Worm (Caenorhabditis elegans): ENCODE measurements around the gene Y81G3A.6.
"Not testable (repeated sequence)": the region's sequence is repeated elsewhere in the genome, so short reads cannot be mapped to it uniquely, and the experiment has no call there.

Gene Y81G3A.6

DNA sequence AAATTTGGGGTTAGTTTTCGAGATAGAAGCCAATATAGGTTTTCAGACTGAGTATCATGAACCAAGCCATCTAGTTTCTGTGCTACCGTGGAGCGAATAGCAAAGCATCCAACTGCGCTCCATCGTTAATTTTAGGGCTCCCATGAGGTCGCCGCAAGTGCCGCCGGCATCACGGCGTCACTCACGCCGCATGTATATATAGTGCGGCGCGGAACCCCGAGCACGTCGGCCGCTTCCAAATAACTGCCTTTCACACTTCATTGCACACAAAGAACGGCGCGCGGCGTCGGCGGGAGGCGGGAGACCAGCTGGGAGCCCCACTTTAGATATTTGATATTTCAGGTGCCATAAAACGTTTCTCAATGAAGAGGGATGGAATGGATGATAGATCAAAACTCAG is 32.3 kb downstream of the Y81G3A.6 start (continued):
- no peak for TF ChIP-seq fkh-3 (tag; optimal IDR thresholded peaks at IDR 0.05)

- TF ChIP-seq dox-1 (GFP tag; IDR thresholded peaks at IDR 0.05); T07F8.4 (tag; optimal IDR thresholded peaks at IDR 0.05); mel-28 (tag; optimal IDR thresholded peaks at IDR 0.05; ENCODE audit: borderline replicate concordance): not testable (repeated sequence)
Observed at ce11 chrII:13047609-13048008, 34.7 kb downstream of the Y81G3A.6 start, which contains the start of gene F42G4.2. TSS of gene F42G4.2 (plus strand) at chrII:13047909.

DNA sequence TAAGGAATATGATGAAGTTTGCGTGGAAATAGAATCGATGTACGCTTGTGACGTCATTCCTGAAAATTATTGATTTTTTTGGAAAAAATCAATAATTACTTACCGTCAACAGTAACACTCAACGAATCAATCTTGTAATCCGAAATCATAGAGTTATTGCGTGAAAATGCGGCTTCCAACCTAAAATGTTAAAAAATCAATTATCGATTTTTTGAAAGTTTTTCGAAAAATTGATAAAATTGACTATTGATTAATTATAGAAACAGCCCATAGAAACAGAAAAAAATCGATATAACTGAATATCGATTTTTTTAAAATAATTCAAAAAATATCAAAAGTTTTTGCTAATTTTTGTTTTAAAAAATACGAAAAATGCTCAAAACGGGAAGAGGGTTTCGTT is 35.2 kb downstream of the Y81G3A.6 start, which contains the start of gene F42G4.7:
Gene F42G4.7 (minus strand): TSS at position 185 of the 400 bp plus-strand sequence.
- not testable (repeated sequence) for TF ChIP-seq bed-1 (GFP tag; IDR thresholded peaks at IDR 0.05); hlh-26 (GFP tag; conservative IDR thresholded peaks at IDR 0.05); Y53F4B.3 (GFP tag; IDR thresholded peaks at IDR 0.05)

DNA sequence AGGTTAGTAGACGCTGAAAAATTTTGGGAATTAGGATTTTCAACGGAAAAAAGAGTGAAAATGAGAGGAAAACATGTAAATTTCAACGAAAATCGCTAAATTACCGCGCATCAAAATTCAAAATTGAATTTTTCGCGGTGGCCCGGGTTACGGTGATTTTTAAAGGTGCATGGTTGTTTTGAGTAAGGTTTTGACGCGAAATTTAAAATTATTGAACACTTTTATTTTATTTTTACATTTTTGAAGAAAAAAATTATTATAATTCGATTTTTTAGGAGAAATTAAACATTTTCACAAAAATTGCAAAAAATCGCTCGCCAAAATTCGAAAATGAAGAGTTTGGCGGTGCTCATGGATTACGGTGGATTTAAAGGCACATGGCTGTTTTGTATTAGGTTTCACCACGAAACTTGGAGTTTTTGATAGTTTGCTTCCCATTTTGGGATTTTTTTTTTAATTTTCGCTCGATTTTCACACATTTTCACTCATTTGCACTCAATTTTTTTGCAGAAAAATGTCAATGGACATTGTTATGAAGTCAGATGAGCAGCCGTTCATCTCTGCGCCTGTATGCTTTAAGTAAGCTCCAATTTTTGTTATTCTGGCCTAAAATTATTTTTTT is 38.8 kb downstream of the Y81G3A.6 start, which contains the start of gene puf-6:
Gene puf-6 (minus strand): TSS at position 13 of the 622 bp plus-strand sequence.
- TF ChIP-seq nfyb-1 (GFP tag; IDR thresholded peaks at IDR 0.05) (peak; percentile 10; the same call in 1 of the 2 replicates), mcd-1 (GFP tag; IDR thresholded peaks at IDR 0.05) (0 out of 2 replicates have a peak, but pooled peaks have one; percentile 10), lsl-1 (GFP tag; optimal IDR thresholded peaks at IDR 0.05) (peak; percentile 79), ztf-28 (GFP tag; IDR thresholded peaks at IDR 0.05) (0 out of 2 replicates have a peak, but pooled peaks have one; percentile 68), B0019.2 (GFP tag; conservative IDR thresholded peaks at IDR 0.05) (0 out of 2 replicates have a peak, but pooled peaks have one; percentile 31), ceh-91 (GFP tag; IDR thresholded peaks at IDR 0.05) (peak; percentile 89), hsf-1 (GFP tag; IDR thresholded peaks at IDR 0.05) (peak; percentile 73), madf-3 (GFP tag; IDR thresholded peaks at IDR 0.05) (0 out of 2 replicates have a peak, but pooled peaks have one; percentile 41), madf-8 (GFP tag; conservative IDR thresholded peaks at IDR 0.05) (peak; percentile 87), dox-1 (GFP tag; IDR thresholded peaks at IDR 0.05) (peak; percentile 56; the same call in 1 of the 2 replicates), F33H1.4 (GFP tag; IDR thresholded peaks at IDR 0.05) (peak; percentile 90), hmg-1.2 (GFP tag; IDR thresholded peaks at IDR 0.05) (peak; percentile 21; the same call in 1 of the 2 replicates), D2030.7 (GFP tag; IDR thresholded peaks at IDR 0.05) (peak; percentile 81), rcor-1 (GFP tag; IDR thresholded peaks at IDR 0.05) (peak; percentile 21; the same call in 1 of the 2 replicates), xnd-1 (tag; optimal IDR thresholded peaks at IDR 0.05) (peak; percentile 67), madf-6 (GFP tag; IDR thresholded peaks at IDR 0.05) (peak; percentile 97)

ce11 chrII:13039141-13039540 is 43.2 kb downstream of the Y81G3A.6 start:
- peak; percentile 24; the same call in 1 of the 2 replicates for TF ChIP-seq madf-6 (GFP tag; IDR thresholded peaks at IDR 0.05)
- TF ChIP-seq mcd-1 (GFP tag; IDR thresholded peaks at IDR 0.05): peak; percentile 57; the same call in 1 of the 2 replicates

- TF ChIP-seq lag-1 (GFP tag; IDR thresholded peaks at IDR 0.05) (no peak), ceh-79 (tag; optimal IDR thresholded peaks at IDR 0.05) (no peak), mcd-1 (GFP tag; IDR thresholded peaks at IDR 0.05) (peak; percentile 80), ztf-25 (GFP tag; IDR thresholded peaks at IDR 0.05) (no peak), ztf-26 (tag; optimal IDR thresholded peaks at IDR 0.05) (no peak), attf-5 (GFP tag; optimal IDR thresholded peaks at IDR 0.05) (peak; percentile 40), lir-1 (GFP tag; conservative IDR thresholded peaks at IDR 0.05) (no peak), let-607 (tag; optimal IDR thresholded peaks at IDR 0.05) (peak; percentile 70 to 90), aptf-3 (GFP tag; IDR thresholded peaks at IDR 0.05) (no peak), nhr-27 (tag; optimal IDR thresholded peaks at IDR 0.05) (no peak), cebp-1 (GFP tag; IDR thresholded peaks at IDR 0.05) (no peak), cebp-1 (tag; optimal IDR thresholded peaks at IDR 0.05) (no peak), F55B11.4 (tag; optimal IDR thresholded peaks at IDR 0.05; ENCODE audit: borderline replicate concordance, insufficient read depth) (no peak), F49E8.2 (tag; optimal IDR thresholded peaks at IDR 0.05; ENCODE audit: insufficient read depth) (no peak), hlh-12 (tag; optimal IDR thresholded peaks at IDR 0.05) (no peak), snpc-3.4 (tag; optimal IDR thresholded peaks at IDR 0.05) (no peak), snpc-1.3 (tag; optimal IDR thresholded peaks at IDR 0.05; ENCODE audit: insufficient read depth) (no peak)
Observed at ce11 chrII:13036717-13037116, 45.6 kb downstream of the Y81G3A.6 start, which contains the start of gene F18A11.3. TSS of gene F18A11.3 (minus strand) at chrII:13036841.

Measured in whole organism, young adult.